Worm (Caenorhabditis elegans): ENCODE data around the gene F14F9.2.

DNA sequence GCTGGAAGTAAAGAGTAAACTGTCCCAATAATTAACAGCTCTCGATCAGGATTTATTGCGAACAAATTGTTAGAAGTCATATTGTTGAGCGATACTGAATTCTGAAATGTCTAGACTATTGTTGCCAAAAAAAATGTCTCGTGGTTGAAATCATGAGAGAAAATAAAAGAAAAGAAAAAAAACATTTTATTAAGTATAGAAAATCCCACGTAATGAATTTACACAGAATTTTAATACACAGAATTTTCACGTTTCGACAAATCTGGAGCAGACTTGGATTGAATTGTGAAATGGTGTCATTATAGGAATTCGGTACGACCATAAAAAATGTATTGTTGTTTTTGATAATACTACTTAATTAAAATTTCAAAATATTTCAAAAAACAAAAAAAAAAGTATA, 28.2 kb downstream of the F14F9.2 start, which contains the start of gene srt-65:
- TF ChIP-seq snpc-1.2 (GFP tag; IDR thresholded peaks at IDR 0.05) (no peak), Y105C5A.15 (GFP tag; IDR thresholded peaks at IDR 0.05) (no peak)
